Worm (Caenorhabditis elegans) whole organism, mixed stage, embryonic: ENCODE results near the gene F10D7.10.

Experiments
- M03D4.4 ChIP-seq: sonication (generic microtip); optimal IDR thresholded peaks from 2 replicates; lab custom pipeline; 2017; ENCODE audit warnings: mild to moderate bottlenecking, missing genetic modification characterization, missing compliant biosample characterization
- bed-3 ChIP-seq: fragments of 200-800 bp; sonication (Bioruptor generic); optimal IDR thresholded peaks from 3 replicates; lab custom pipeline; 2018; ENCODE audit warnings: mild to moderate bottlenecking, missing genetic modification characterization, moderate library complexity, missing compliant biosample characterization
- ceh-39 ChIP-seq: fragments of 150-350 bp; optimal IDR thresholded peaks from 2 replicates; lab custom pipeline; 2014; ENCODE audit warnings: missing biosample characterization, missing genetic modification characterization
- ceh-43 ChIP-seq: fragments of 200-800 bp; sonication (Bioruptor generic); optimal IDR thresholded peaks from 2 replicates; lab custom pipeline; 2018; ENCODE audit warnings: mild to moderate bottlenecking, missing genetic modification characterization, moderate library complexity, missing compliant biosample characterization
- ceh-83 ChIP-seq: fragments of 200-800 bp; sonication (Bioruptor generic); optimal IDR thresholded peaks from 2 replicates; lab custom pipeline; 2018; ENCODE audit warnings: mild to moderate bottlenecking, missing genetic modification characterization, missing compliant biosample characterization
- ces-1 ChIP-seq: fragments of 150-350 bp; optimal IDR thresholded peaks from 2 replicates; lab custom pipeline; 2014; ENCODE audit warnings: missing biosample characterization, missing genetic modification reagents, missing genetic modification characterization
- cnd-1 ChIP-seq: fragments of 200-800 bp; sonication (Bioruptor generic); optimal IDR thresholded peaks from 2 replicates; lab custom pipeline; 2018; ENCODE audit warnings: mild to moderate bottlenecking, missing genetic modification characterization, missing compliant biosample characterization
- drap-1 ChIP-seq: fragments of 200-800 bp; sonication (Bioruptor generic); optimal IDR thresholded peaks from 3 replicates; lab custom pipeline; 2018; ENCODE audit warnings: mild to moderate bottlenecking, missing genetic modification characterization, missing compliant biosample characterization
- elt-1 ChIP-seq: sonication (generic microtip); optimal IDR thresholded peaks from 2 replicates; lab custom pipeline; 2017; ENCODE audit warnings: missing genetic modification characterization, mild to moderate bottlenecking, missing compliant biosample characterization, antibody characterized with exemption, moderate library complexity, borderline replicate concordance; ENCODE audit not compliant: insufficient read depth
- elt-3 ChIP-seq: fragments of 150-350 bp; optimal IDR thresholded peaks from 2 replicates; lab custom pipeline; 2014; ENCODE audit warnings: missing biosample characterization, missing genetic modification characterization
- flh-1 ChIP-seq: fragments of 200-800 bp; sonication (Bioruptor generic); optimal IDR thresholded peaks from 2 replicates; lab custom pipeline; 2018; ENCODE audit warnings: mild to moderate bottlenecking, missing genetic modification characterization, moderate library complexity, missing compliant biosample characterization
- ham-2 ChIP-seq: fragments of 200-800 bp; sonication (Bioruptor generic); optimal IDR thresholded peaks from 2 replicates; lab custom pipeline; 2018; ENCODE audit warnings: mild to moderate bottlenecking, missing genetic modification characterization, missing compliant biosample characterization
- lin-13 ChIP-seq: fragments of 150-350 bp; optimal IDR thresholded peaks from 2 replicates; lab custom pipeline; 2014; ENCODE audit warnings: missing biosample characterization, missing genetic modification characterization
- lin-32 ChIP-seq: fragments of 200-800 bp; sonication (Bioruptor generic); optimal IDR thresholded peaks from 2 replicates; lab custom pipeline; 2018; ENCODE audit warnings: mild to moderate bottlenecking, missing genetic modification characterization, missing compliant biosample characterization
- lsy-2 ChIP-seq: fragments of 150-350 bp; optimal IDR thresholded peaks from 2 replicates; lab custom pipeline; 2014; ENCODE audit warnings: missing biosample characterization, missing genetic modification characterization
- mab-5 ChIP-seq: fragments of 150-350 bp; optimal IDR thresholded peaks from 2 replicates; lab custom pipeline; 2014; ENCODE audit warnings: missing biosample characterization, missing genetic modification characterization
- mls-2 ChIP-seq: sonication (generic microtip); optimal IDR thresholded peaks from 2 replicates; lab custom pipeline; 2016; ENCODE audit warnings: mild to moderate bottlenecking, missing genetic modification characterization, moderate library complexity, missing compliant biosample characterization
- nhr-12 ChIP-seq: fragments of 150-350 bp; optimal IDR thresholded peaks from 2 replicates; lab custom pipeline; 2014; ENCODE audit warnings: missing biosample characterization, missing genetic modification characterization
- nhr-237 ChIP-seq: fragments of 150-350 bp; optimal IDR thresholded peaks from 2 replicates; lab custom pipeline; 2014; ENCODE audit warnings: missing biosample characterization, missing genetic modification characterization
- nhr-28 ChIP-seq: fragments of 150-350 bp; optimal IDR thresholded peaks from 2 replicates; lab custom pipeline; 2014; ENCODE audit warnings: missing biosample characterization, missing genetic modification characterization
- nhr-76 ChIP-seq: sonication (generic microtip); optimal IDR thresholded peaks from 2 replicates; lab custom pipeline; 2017; ENCODE audit warnings: missing biosample characterization, missing genetic modification characterization
- pha-4 ChIP-seq: fragments of 150-350 bp; optimal IDR thresholded peaks from 2 replicates; lab custom pipeline; 2018; ENCODE audit warnings: missing biosample characterization, missing genetic modification reagents, missing genetic modification characterization
- sem-2 ChIP-seq: fragments of 200-800 bp; sonication (Bioruptor generic); optimal IDR thresholded peaks from 2 replicates; lab custom pipeline; 2018; ENCODE audit warnings: mild to moderate bottlenecking, missing genetic modification characterization, missing compliant biosample characterization
- snpc-4 ChIP-seq: fragments of 150-350 bp; optimal IDR thresholded peaks from 2 replicates; lab custom pipeline; 2014; ENCODE audit warnings: missing biosample characterization, missing genetic modification characterization
- tbx-8 ChIP-seq: fragments of 200-800 bp; sonication (Bioruptor generic); optimal IDR thresholded peaks from 2 replicates; lab custom pipeline; 2018; ENCODE audit warnings: mild to moderate bottlenecking, missing genetic modification characterization, moderate library complexity, missing compliant biosample characterization
- unc-120 ChIP-seq: sonication (generic microtip); optimal IDR thresholded peaks from 2 replicates; lab custom pipeline; 2017; ENCODE audit warnings: missing genetic modification characterization, missing compliant biosample characterization; ENCODE audit not compliant: poor library complexity, severe bottlenecking
- unc-62 ChIP-seq: fragments of 150-350 bp; optimal IDR thresholded peaks from 2 replicates; lab custom pipeline; 2014; ENCODE audit warnings: missing biosample characterization, missing genetic modification reagents, missing genetic modification characterization
- ztf-11 ChIP-seq: fragments of 150-350 bp; optimal IDR thresholded peaks from 2 replicates; lab custom pipeline; 2014; ENCODE audit warnings: missing biosample characterization, missing genetic modification characterization

Gene F10D7.10

DNA sequence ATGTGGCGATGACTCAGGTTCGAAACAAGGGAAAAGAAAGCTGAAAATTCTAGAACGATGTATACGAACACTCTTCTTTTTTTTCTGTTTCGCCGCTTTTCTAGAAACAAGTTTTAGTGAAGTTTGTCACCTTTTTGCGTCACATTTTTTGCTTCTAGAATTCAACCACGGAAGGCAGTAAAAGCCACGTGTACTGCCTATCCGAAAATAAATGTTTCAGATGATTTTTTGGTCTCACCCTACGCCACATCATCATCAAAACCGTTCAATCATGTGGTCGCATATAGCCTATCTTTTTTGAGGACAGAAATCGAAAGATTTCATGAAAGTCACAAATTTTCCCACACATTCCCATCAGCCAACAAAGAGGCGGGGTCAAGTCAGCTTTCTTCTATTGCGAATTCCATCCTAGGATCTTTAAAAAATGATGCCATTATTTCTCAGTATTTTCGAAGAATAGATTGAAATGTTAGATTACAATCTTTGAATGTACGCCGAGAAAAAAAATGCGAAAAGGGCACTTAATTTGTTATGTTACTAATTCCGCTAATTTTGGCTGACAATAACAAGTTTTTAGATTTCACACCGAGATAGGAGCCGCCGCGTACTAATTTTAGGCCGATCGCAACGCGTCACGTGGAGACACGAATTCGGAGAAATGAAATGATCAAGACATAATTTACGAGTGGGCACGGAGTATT lies 44.5 kb upstream of the F10D7.10 start:
- TF ChIP-seq snpc-4 (tag; lab: Kevin White, UChicago): no peak
- no peak for TF ChIP-seq lin-13 (tag; lab: Kevin White, UChicago)
- no peak for TF ChIP-seq elt-3 (tag; lab: Kevin White, UChicago)
- TF ChIP-seq nhr-76: no peak
- TF ChIP-seq ceh-83 (GFP tag; lab: Kevin White, UChicago): no peak
- no peak for TF ChIP-seq ces-1 (GFP tag; lab: Kevin White, UChicago)
- TF ChIP-seq ceh-39 (tag; lab: Kevin White, UChicago): no peak
- TF ChIP-seq unc-62: no peak
- TF ChIP-seq tbx-8 (GFP tag; lab: Kevin White, UChicago): no peak
- no peak for TF ChIP-seq ztf-11 (tag; lab: Kevin White, UChicago)
- TF ChIP-seq mab-5 (tag; lab: Kevin White, UChicago): no peak
- TF ChIP-seq bed-3 (GFP tag; lab: Kevin White, UChicago): no peak

DNA sequence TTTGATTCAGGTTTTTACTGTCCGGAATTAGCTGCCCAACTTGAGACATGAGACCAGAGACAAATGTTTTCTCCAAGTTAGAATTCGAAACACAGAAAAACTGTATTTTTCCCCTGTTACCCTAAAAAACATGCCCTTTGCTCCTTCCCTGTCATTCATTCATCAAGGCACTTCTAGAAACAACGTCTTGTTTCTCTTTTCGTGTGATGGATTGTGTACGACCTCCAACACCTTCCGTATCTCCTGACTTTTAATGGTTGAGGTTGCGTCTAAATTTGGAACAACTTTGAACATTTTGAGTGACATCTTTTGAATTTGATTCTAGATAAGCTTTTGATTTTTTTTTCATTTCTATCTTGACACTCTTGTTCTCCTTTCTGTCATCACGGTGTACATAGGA lies 43.0 kb upstream of the F10D7.10 start:
- no peak for TF ChIP-seq M03D4.4 (tag; lab: Kevin White, UChicago)

DNA sequence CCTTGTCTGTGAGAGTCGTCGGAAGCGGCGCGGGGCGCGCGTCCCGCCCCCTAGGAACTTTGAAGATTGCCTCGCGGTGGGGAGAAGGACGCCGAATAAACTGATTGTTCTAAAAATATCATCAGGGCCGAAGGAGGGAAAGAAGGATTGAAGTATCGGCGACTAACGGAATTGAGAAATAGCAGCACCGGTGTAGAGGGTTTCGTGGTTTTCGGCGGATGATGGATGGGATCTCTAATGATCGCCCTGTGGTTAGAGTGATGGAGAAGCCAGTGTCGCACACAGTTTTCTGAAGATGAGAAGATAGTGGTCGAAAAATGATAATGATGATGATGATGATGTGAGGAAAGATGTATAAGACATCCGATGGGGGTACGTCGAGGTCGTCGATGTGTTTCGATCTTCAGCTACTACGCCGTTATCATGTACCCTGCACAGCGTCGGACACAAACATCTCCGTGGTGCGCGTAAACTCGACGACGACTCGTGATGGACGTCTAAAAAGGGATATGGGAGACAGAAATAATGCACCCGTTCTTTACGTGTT lies 42.0 kb upstream of the F10D7.10 start, which contains the start of gene osm-11:
osm-11 (minus strand) TSS at position 51 of the 547 bp plus-strand sequence.
- TF ChIP-seq bed-3 (GFP tag; lab: Kevin White, UChicago) (no peak), drap-1 (GFP tag; lab: Kevin White, UChicago) (no peak), lsy-2 (tag; lab: Kevin White, UChicago) (no peak), unc-120 (tag; lab: Kevin White, UChicago) (no peak), sem-2 (no peak), nhr-12 (tag; lab: Kevin White, UChicago) (no peak), lin-32 (GFP tag; lab: Kevin White, UChicago) (no peak), nhr-237 (tag; lab: Kevin White, UChicago) (no peak), ceh-43 (GFP tag; lab: Kevin White, UChicago) (no peak), tbx-8 (GFP tag; lab: Kevin White, UChicago) (no peak), nhr-76 (no peak), ceh-39 (tag; lab: Kevin White, UChicago) (no peak), cnd-1 (tag; lab: Kevin White, UChicago) (no peak), nhr-28 (tag; lab: Kevin White, UChicago) (no peak), ces-1 (GFP tag; lab: Kevin White, UChicago) (no peak), M03D4.4 (tag; lab: Kevin White, UChicago) (no peak), lin-13 (tag; lab: Kevin White, UChicago) (no peak), mls-2 (tag; lab: Kevin White, UChicago) (no peak)

DNA sequence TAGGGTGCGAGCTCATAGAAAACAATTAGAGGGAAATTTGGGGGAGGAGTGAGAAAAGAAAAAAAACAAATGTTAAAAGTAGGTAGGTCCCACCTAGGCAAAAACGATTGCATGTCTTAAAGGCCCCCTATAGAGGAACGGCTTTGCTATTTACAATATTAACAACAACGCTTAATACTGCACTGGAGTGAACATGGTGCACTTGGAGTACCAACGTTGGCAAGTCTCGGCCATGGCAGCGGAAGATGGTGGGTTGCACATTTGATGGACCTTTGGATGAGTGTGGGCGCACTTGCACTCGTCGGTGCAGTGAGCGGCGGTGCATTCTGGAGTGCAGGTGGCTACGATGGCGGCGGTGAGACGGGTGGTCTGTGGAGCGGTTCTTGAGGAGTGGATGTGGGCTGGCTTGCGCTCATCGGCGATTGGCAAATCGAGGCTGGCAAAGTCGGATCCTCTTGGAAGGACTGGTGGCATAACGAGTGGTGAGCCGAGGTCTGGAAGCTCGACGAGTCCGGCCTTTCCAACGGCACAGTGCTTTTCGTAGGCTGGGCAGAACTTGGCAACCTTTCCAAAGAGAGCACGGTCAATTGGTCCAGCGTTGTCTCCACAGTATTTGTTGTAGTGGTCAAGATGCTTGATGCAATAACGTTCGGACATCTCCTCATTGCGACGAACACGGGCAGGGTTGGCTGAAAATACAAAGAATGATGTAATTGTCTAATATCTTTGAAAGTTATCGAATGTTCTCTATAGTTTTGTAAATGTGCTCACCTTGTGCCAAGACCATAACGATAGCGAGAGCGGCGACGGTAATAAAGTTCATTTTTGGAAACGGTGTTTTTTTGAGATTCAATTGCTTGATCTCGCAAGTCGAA lies 41.2 kb upstream of the F10D7.10 start:
- TF ChIP-seq elt-3 (tag; lab: Kevin White, UChicago) (no peak), elt-1 (tag; lab: Kevin White, UChicago) (no peak), mls-2 (tag; lab: Kevin White, UChicago) (no peak), nhr-12 (tag; lab: Kevin White, UChicago) (no peak), sem-2 (no peak), flh-1 (no peak), lsy-2 (tag; lab: Kevin White, UChicago) (no peak), pha-4 (no peak), ceh-83 (GFP tag; lab: Kevin White, UChicago) (no peak), drap-1 (GFP tag; lab: Kevin White, UChicago) (no peak), bed-3 (GFP tag; lab: Kevin White, UChicago) (no peak), tbx-8 (GFP tag; lab: Kevin White, UChicago) (no peak), lin-32 (GFP tag; lab: Kevin White, UChicago) (no peak), ham-2 (no peak), cnd-1 (tag; lab: Kevin White, UChicago) (no peak), nhr-237 (tag; lab: Kevin White, UChicago) (no peak), mab-5 (tag; lab: Kevin White, UChicago) (no peak), unc-120 (tag; lab: Kevin White, UChicago) (no peak)
